Worm (Caenorhabditis elegans) whole organism, L2 larva: ENCODE data around the gene Y50D7A.3.

Source experiments
- alr-1 ChIP-seq: fragments of 150-350 bp; optimal IDR thresholded peaks from 2 replicates; lab custom pipeline; 2014; ENCODE audit warnings: missing biosample characterization, missing genetic modification characterization
- ama-1 ChIP-seq: fragments of 150-350 bp; optimal IDR thresholded peaks from 2 replicates; lab custom pipeline; 2018; ENCODE audit warnings: inconsistent platforms
- fos-1 ChIP-seq: fragments of 150-350 bp; optimal IDR thresholded peaks from 2 replicates; lab custom pipeline; 2014; ENCODE audit warnings: missing biosample characterization, missing genetic modification characterization
- lin-11 ChIP-seq: fragments of 150-350 bp; sonication (generic microtip); optimal IDR thresholded peaks from 2 replicates; lab custom pipeline; 2014; ENCODE audit warnings: missing biosample characterization, missing genetic modification characterization, inconsistent platforms, mixed read lengths
- lin-13 ChIP-seq: fragments of 150-350 bp; optimal IDR thresholded peaks from 2 replicates; lab custom pipeline; 2014; ENCODE audit warnings: missing biosample characterization, missing genetic modification reagents, missing genetic modification characterization
- lsy-2 ChIP-seq, 2 experiments: fragments of 150-350 bp in 1 of 2; sonication (generic microtip) in 1 of 2; optimal IDR thresholded peaks; 2 replicates each; lab custom pipeline; 2014 to 2017; ENCODE audit warnings: missing biosample characterization in 2 of 2, missing genetic modification characterization in 2 of 2
- mdl-1 ChIP-seq, 2 experiments: fragments of 150-350 bp in 1 of 2; sonication (generic microtip) in 1 of 2; optimal IDR thresholded peaks; 2 replicates each; lab custom pipeline; 2017; ENCODE audit warnings: missing biosample characterization in 2 of 2, missing genetic modification characterization in 2 of 2
- nhr-23 ChIP-seq: fragments of 150-350 bp; optimal IDR thresholded peaks from 2 replicates; lab custom pipeline; 2014; ENCODE audit warnings: missing biosample characterization, missing genetic modification reagents, missing genetic modification characterization
- nhr-237 ChIP-seq: fragments of 150-350 bp; optimal IDR thresholded peaks from 2 replicates; lab custom pipeline; 2014; ENCODE audit warnings: missing biosample characterization, missing genetic modification characterization
- nhr-25 ChIP-seq: fragments of 150-350 bp; sonication (generic microtip); optimal IDR thresholded peaks from 3 replicates; lab custom pipeline; 2014; ENCODE audit warnings: missing biosample characterization, missing genetic modification characterization
- nhr-6 ChIP-seq: fragments of 150-350 bp; optimal IDR thresholded peaks from 2 replicates; lab custom pipeline; 2014; ENCODE audit warnings: missing biosample characterization, missing genetic modification characterization
- nhr-77 ChIP-seq: fragments of 150-350 bp; optimal IDR thresholded peaks from 2 replicates; lab custom pipeline; 2014; ENCODE audit warnings: missing biosample characterization, missing genetic modification characterization
- peb-1 ChIP-seq: fragments of 150-350 bp; optimal IDR thresholded peaks from 2 replicates; lab custom pipeline; 2014; ENCODE audit warnings: missing biosample characterization, missing genetic modification characterization
- ztf-11 ChIP-seq: sonication (generic microtip); optimal IDR thresholded peaks from 2 replicates; lab custom pipeline; 2017; ENCODE audit warnings: missing biosample characterization, missing genetic modification characterization

- TF ChIP-seq lin-11 (tag; lab: Kevin White, UChicago) (no peak), lsy-2 (tag; optimal IDR thresholded peaks at IDR 0.05; lab: Kevin White, UChicago) (no peak), ama-1 (no peak), alr-1 (no peak), lin-13 (GFP tag; lab: Kevin White, UChicago) (no peak), fos-1 (tag; lab: Kevin White, UChicago) (no peak), peb-1 (tag; lab: Kevin White, UChicago) (no peak), nhr-23 (tag; lab: Kevin White, UChicago) (no peak), nhr-77 (tag; lab: Kevin White, UChicago) (no peak), nhr-237 (no peak), nhr-25 (no peak), mdl-1 (tag; optimal IDR thresholded peaks at IDR 0.05; lab: Kevin White, UChicago) (no peak), ztf-11 (no peak), nhr-6 (tag; lab: Kevin White, UChicago) (no peak)
Observed at ce11 chrIII:298456-298855, 44.1 kb downstream of the Y50D7A.3 start, which contains the start of gene ads-1.
